Fruit fly (Drosophila melanogaster) whole organism, wandering third instar larva: ENCODE data around the gene Had1.
A peak's percentile ranks its signal among the peaks of the same experiment; 100 is the strongest.

ENCODE experiments used
- Abd-B ChIP-seq: fragments of >200 bp; optimal IDR thresholded peaks from 2 replicates; lab custom pipeline; 2017; ENCODE audit warnings: missing biosample characterization, missing genetic modification characterization
- CG32264 ChIP-seq: fragments of 200-800 bp; sonication (Bioruptor generic); optimal IDR thresholded peaks from 2 replicates; lab custom pipeline; 2016; ENCODE audit warnings: missing biosample characterization, missing genetic modification characterization
- CG9705 ChIP-seq: fragments of 200-800 bp; sonication (Bioruptor generic); optimal IDR thresholded peaks from 2 replicates; lab custom pipeline; 2018; ENCODE audit warnings: missing biosample characterization, mild to moderate bottlenecking, missing genetic modification characterization
- CrebA ChIP-seq: fragments of 200-800 bp; sonication (Bioruptor generic); optimal IDR thresholded peaks from 2 replicates; lab custom pipeline; 2016; ENCODE audit warnings: missing biosample characterization, mild to moderate bottlenecking, missing genetic modification characterization, borderline replicate concordance
- Dfd ChIP-seq: fragments of >200 bp; optimal IDR thresholded peaks from 2 replicates; lab custom pipeline; 2017; ENCODE audit warnings: missing biosample characterization, missing genetic modification characterization
- Dif ChIP-seq: fragments of 200-275, 200-300 bp; sonication (Bioruptor generic); optimal IDR thresholded peaks from 2 replicates; lab custom pipeline; 2018; ENCODE audit warnings: missing biosample characterization, missing genetic modification characterization; ENCODE audit not compliant: partially characterized antibody
- GATAd ChIP-seq: sonication (Bioruptor generic); optimal IDR thresholded peaks from 2 replicates; lab custom pipeline; 2016; ENCODE audit warnings: missing biosample characterization, missing genetic modification characterization
- HLH106 ChIP-seq: fragments of 200-800 bp; optimal IDR thresholded peaks from 3 replicates; lab custom pipeline; 2019; ENCODE audit warnings: missing biosample characterization, mild to moderate bottlenecking, missing genetic modification characterization, moderate library complexity
- Hnf4 ChIP-seq: fragments of 200-800 bp; sonication (Bioruptor generic); optimal IDR thresholded peaks from 2 replicates; lab custom pipeline; 2016; ENCODE audit warnings: missing biosample characterization, mild to moderate bottlenecking, missing genetic modification characterization
- Hr83 ChIP-seq: fragments of 200-300 bp; sonication (Bioruptor generic); optimal IDR thresholded peaks from 2 replicates; lab custom pipeline; 2016; ENCODE audit warnings: missing biosample characterization, mild to moderate bottlenecking, missing genetic modification characterization, moderate library complexity; ENCODE audit not compliant: poor library complexity, severe bottlenecking
- Jra ChIP-seq: sonication (Bioruptor generic); optimal IDR thresholded peaks from 2 replicates; lab custom pipeline; 2016; ENCODE audit warnings: missing biosample characterization, missing genetic modification characterization
- Mio ChIP-seq: sonication (Bioruptor generic); optimal IDR thresholded peaks from 2 replicates; lab custom pipeline; 2016; ENCODE audit warnings: missing biosample characterization, missing genetic modification characterization
- Myc ChIP-seq: fragments of >200 bp; optimal IDR thresholded peaks from 2 replicates; lab custom pipeline; 2017
- N ChIP-seq: fragments of >200 bp; optimal IDR thresholded peaks from 2 replicates; lab custom pipeline; 2018; ENCODE audit warnings: missing biosample characterization, missing external identifiers, missing genetic modification characterization
- OdsH ChIP-seq: fragments of 200-800 bp; sonication (Bioruptor generic); optimal IDR thresholded peaks from 2 replicates; lab custom pipeline; 2016; ENCODE audit warnings: missing biosample characterization, mild to moderate bottlenecking, missing genetic modification characterization
- Rel ChIP-seq, 2 experiments: fragments of 200-800 bp; sonication (Bioruptor generic) in 1 of 2; optimal IDR thresholded peaks; 2 replicates in 1 of 2; 3 replicates in 1 of 2; lab custom pipeline; 2016 to 2019; ENCODE audit warnings: mild to moderate bottlenecking in 2 of 2, missing biosample characterization in 2 of 2, missing genetic modification characterization in 2 of 2, moderate library complexity in 1 of 2
- Sp1 ChIP-seq: fragments of 200-800 bp; sonication (Bioruptor generic); optimal IDR thresholded peaks from 3 replicates; lab custom pipeline; 2019; ENCODE audit warnings: missing biosample characterization, mild to moderate bottlenecking, missing genetic modification characterization, moderate library complexity
- Vsx2 ChIP-seq: fragments of 200-300, 225-300 bp; sonication (Bioruptor generic); optimal IDR thresholded peaks from 2 replicates; lab custom pipeline; 2018; ENCODE audit warnings: missing biosample characterization, missing genetic modification characterization; ENCODE audit not compliant: partially characterized antibody
- br ChIP-seq: fragments of 200-800 bp; sonication (Bioruptor generic); optimal IDR thresholded peaks from 2 replicates; lab custom pipeline; 2016; ENCODE audit warnings: missing biosample characterization, missing genetic modification characterization
- brk ChIP-seq: fragments of 200-800 bp; sonication (Bioruptor generic); optimal IDR thresholded peaks from 2 replicates; lab custom pipeline; 2016; ENCODE audit warnings: missing biosample characterization, mild to moderate bottlenecking, missing genetic modification characterization
- dl ChIP-seq, 2 experiments: fragments of 175-275, 200-275 bp in 1 of 2; fragments of 200-275 bp in 1 of 2; sonication (Bioruptor generic); optimal IDR thresholded peaks; lab custom pipeline; 2018; ENCODE audit warnings: mild to moderate bottlenecking in 2 of 2, missing biosample characterization in 2 of 2, missing genetic modification characterization in 2 of 2, moderate library complexity in 2 of 2; ENCODE audit not compliant: partially characterized antibody in 2 of 2, insufficient read depth in 1 of 2
- dsf ChIP-seq: sonication (Bioruptor generic); optimal IDR thresholded peaks from 2 replicates; lab custom pipeline; 2016; ENCODE audit warnings: missing biosample characterization, missing genetic modification characterization, borderline replicate concordance
- ey ChIP-seq: fragments of 200-800 bp; sonication (Bioruptor generic); optimal IDR thresholded peaks from 2 replicates; lab custom pipeline; 2016; ENCODE audit warnings: missing biosample characterization, missing genetic modification characterization
- foxo ChIP-seq, 2 experiments: fragments of 200-800 bp; sonication (Bioruptor generic); optimal IDR thresholded peaks; 2 replicates in 1 of 2; 3 replicates in 1 of 2; lab custom pipeline; 2016 to 2017; ENCODE audit warnings: missing biosample characterization in 2 of 2, missing genetic modification characterization in 2 of 2
- fru ChIP-seq: fragments of 200-800 bp; sonication (Bioruptor generic); optimal IDR thresholded peaks from 3 replicates; lab custom pipeline; 2016; ENCODE audit warnings: missing biosample characterization, mild to moderate bottlenecking, missing genetic modification characterization
- h ChIP-seq: fragments of 200-800 bp; sonication (Bioruptor generic); optimal IDR thresholded peaks from 3 replicates; lab custom pipeline; 2016; ENCODE audit warnings: missing biosample characterization, mild to moderate bottlenecking, missing genetic modification characterization
- jim ChIP-seq: fragments of 175-275, 200-325 bp; sonication (Bioruptor generic); optimal IDR thresholded peaks from 2 replicates; lab custom pipeline; 2016; ENCODE audit warnings: missing biosample characterization, mild to moderate bottlenecking, missing genetic modification characterization
- lola ChIP-seq: fragments of >200 bp; optimal IDR thresholded peaks from 2 replicates; lab custom pipeline; 2017; ENCODE audit warnings: missing biosample characterization, missing genetic modification characterization
- pan ChIP-seq: fragments of >200 bp; optimal IDR thresholded peaks from 2 replicates; lab custom pipeline; 2017
- psq ChIP-seq: fragments of 200-800 bp; sonication (Bioruptor generic); optimal IDR thresholded peaks from 3 replicates; lab custom pipeline; 2017; ENCODE audit warnings: missing biosample characterization, mild to moderate bottlenecking, missing genetic modification characterization, moderate library complexity
- rgr ChIP-seq: fragments of 200-800 bp; sonication (Bioruptor generic); optimal IDR thresholded peaks from 3 replicates; lab custom pipeline; 2016; ENCODE audit warnings: missing biosample characterization, mild to moderate bottlenecking, missing genetic modification characterization
- sage ChIP-seq: fragments of 200-800 bp; sonication (Bioruptor generic); optimal IDR thresholded peaks from 2 replicates; lab custom pipeline; 2016; ENCODE audit warnings: missing biosample characterization, mild to moderate bottlenecking, missing genetic modification characterization
- sv ChIP-seq: fragments of 200-800 bp; sonication (Bioruptor generic); optimal IDR thresholded peaks from 3 replicates; lab custom pipeline; 2016; ENCODE audit warnings: missing biosample characterization, missing genetic modification characterization
- usp ChIP-seq: fragments of >200 bp; optimal IDR thresholded peaks from 2 replicates; lab custom pipeline; 2017; ENCODE audit warnings: missing biosample characterization, missing genetic modification characterization
- woc ChIP-seq: sonication (Bioruptor generic); optimal IDR thresholded peaks from 2 replicates; lab custom pipeline; 2016; ENCODE audit warnings: missing biosample characterization, mild to moderate bottlenecking, missing genetic modification characterization

Gene Had1

DNA sequence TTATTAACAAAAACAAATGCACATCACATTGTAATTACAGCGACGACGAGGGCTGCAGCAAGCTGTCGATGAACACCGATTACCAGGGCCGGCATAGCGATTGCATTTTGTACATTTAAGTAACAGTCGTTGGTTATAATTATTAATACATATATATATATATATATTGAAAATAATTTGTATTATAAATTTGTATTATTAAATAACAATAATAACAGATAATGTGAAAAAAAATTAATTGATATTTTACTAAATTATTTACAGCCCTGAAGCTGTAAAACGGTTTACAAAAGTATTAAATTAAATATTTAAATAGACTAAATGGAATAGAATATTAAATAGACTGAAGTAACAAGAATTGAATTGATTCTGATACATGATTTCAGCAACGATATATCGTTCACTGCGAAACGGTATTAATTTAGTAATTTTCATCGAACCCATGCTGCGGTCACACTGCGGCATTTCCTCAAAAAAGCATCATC lies 32.6 kb downstream of the Had1 start, which contains the start of the genes kat80 and Prosalpha4:
Gene kat80, minus strand, starts transcription at position 327 of the 485 bp plus-strand sequence.
Gene Prosalpha4, plus strand, starts transcription at position 417 of the 485 bp plus-strand sequence.
- TF ChIP-seq Mio (GFP tag; lab: Kevin White, UChicago) (no peak), GATAd (GFP tag; lab: Kevin White, UChicago) (no peak), lola (GFP tag; lab: Kevin White, UChicago) (no peak), Dif (GFP tag; lab: Kevin White, UChicago) (no peak), HLH106 (tag; lab: Kevin White, UChicago) (peak; percentile 57), psq (GFP tag; lab: Kevin White, UChicago) (peak; percentile 21), N (GFP tag; lab: Kevin White, UChicago) (no peak), sv (peak; percentile 10), fru (GFP tag; lab: Kevin White, UChicago) (peak; percentile 29), sage (GFP tag; lab: Kevin White, UChicago) (no peak), CrebA (GFP tag; lab: Kevin White, UChicago) (no peak), woc (GFP tag; lab: Kevin White, UChicago) (peak; percentile 23), Hnf4 (GFP tag; lab: Kevin White, UChicago) (peak; percentile 1), Myc (lab: Kevin White, UChicago) (peak; percentile 1), ey (GFP tag; lab: Kevin White, UChicago) (no peak), pan (lab: Kevin White, UChicago) (no peak), Abd-B (no peak), Dfd (GFP tag; lab: Kevin White, UChicago) (no peak), Sp1 (peak; percentile 36), OdsH (GFP tag; lab: Kevin White, UChicago) (no peak), dl (GFP tag; optimal IDR thresholded peaks at IDR 0.05; lab: Kevin White, UChicago; ENCODE audit: insufficient read depth in 1 of 2, partially characterized antibody in 2 of 2) (no peak), foxo (GFP tag; optimal IDR thresholded peaks at IDR 0.05; lab: Kevin White, UChicago) (peak in 1 of 2 experiments; percentile 75)

DNA sequence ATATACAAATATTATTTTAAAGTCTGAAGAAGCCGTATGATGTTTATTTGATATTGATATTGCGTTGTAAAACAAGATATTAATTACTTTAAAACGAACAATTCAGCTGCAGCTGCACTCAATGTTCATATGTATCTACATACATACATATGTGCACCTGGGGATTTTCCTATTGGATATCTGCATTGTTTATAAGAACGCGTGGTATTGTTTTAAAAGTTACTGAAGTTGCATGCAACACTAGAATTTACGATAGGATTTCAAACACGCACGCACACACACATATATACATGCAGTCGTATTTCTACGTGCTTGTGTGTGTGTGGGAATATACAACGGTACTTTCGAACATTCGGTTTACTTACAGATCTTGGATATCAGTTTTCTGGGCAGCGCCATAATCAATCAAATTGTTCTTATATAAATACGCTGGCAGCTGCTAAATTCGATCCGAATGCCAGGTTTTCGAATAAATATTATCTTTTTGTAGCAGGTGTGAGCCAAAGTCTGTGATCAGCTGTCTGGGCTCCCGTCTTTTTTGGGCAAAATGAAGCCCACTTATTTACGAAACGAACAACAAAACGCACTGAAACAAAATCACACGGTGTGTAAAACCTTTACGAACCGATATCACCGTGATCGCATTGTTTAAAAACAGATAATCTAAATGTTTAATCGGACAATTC lies 33.2 kb downstream of the Had1 start:
- no peak for TF ChIP-seq Abd-B
- TF ChIP-seq N (GFP tag; lab: Kevin White, UChicago): no peak
- no peak for TF ChIP-seq sv
- no peak for TF ChIP-seq Dfd (GFP tag; lab: Kevin White, UChicago)
- no peak for TF ChIP-seq sage (GFP tag; lab: Kevin White, UChicago)
- no peak for TF ChIP-seq psq (GFP tag; lab: Kevin White, UChicago)
- TF ChIP-seq Hr83 (GFP tag; lab: Kevin White, UChicago): no peak
- TF ChIP-seq Vsx2: no peak
- no peak for TF ChIP-seq CG32264 (GFP tag; lab: Kevin White, UChicago)
- TF ChIP-seq dsf (GFP tag; lab: Kevin White, UChicago): no peak
- TF ChIP-seq brk (GFP tag; lab: Kevin White, UChicago): no peak
- TF ChIP-seq foxo (GFP tag; optimal IDR thresholded peaks at IDR 0.05; lab: Kevin White, UChicago): no peak

- TF ChIP-seq jim (GFP tag; lab: Kevin White, UChicago) (no peak), HLH106 (tag; lab: Kevin White, UChicago) (peak; percentile 43), h (GFP tag; lab: Kevin White, UChicago) (peak; percentile 64), rgr (GFP tag; lab: Kevin White, UChicago) (peak; percentile 66), sv (peak; percentile 19), OdsH (GFP tag; lab: Kevin White, UChicago) (peak; percentile 30), N (GFP tag; lab: Kevin White, UChicago) (no peak), Hnf4 (GFP tag; lab: Kevin White, UChicago) (peak; percentile 88), Hr83 (GFP tag; lab: Kevin White, UChicago) (peak; percentile 66), br (GFP tag; lab: Kevin White, UChicago) (peak; percentile 40), usp (GFP tag; lab: Kevin White, UChicago) (no peak), foxo (GFP tag; optimal IDR thresholded peaks at IDR 0.05; lab: Kevin White, UChicago) (peak in 1 of 2 experiments; percentile 67), Jra (GFP tag; lab: Kevin White, UChicago) (peak; percentile 31), GATAd (GFP tag; lab: Kevin White, UChicago) (no peak), CG9705 (peak; percentile 37), ey (GFP tag; lab: Kevin White, UChicago) (peak; percentile 23), Rel (GFP tag; optimal IDR thresholded peaks at IDR 0.05; lab: Kevin White, UChicago) (no peak), Rel (tag; optimal IDR thresholded peaks at IDR 0.05; lab: Kevin White, UChicago) (peak; percentile 56), sage (GFP tag; lab: Kevin White, UChicago) (no peak), Sp1 (peak; percentile 43), psq (GFP tag; lab: Kevin White, UChicago) (peak; percentile 35), fru (GFP tag; lab: Kevin White, UChicago) (peak; percentile 39), Myc (lab: Kevin White, UChicago) (peak; percentile 44)
These were observed 37.7 kb downstream of the Had1 start, which contains the start of gene Mfe2 for dm6 chrX:16270795-16271194. TSS of gene Mfe2 (plus strand) at chrX:16270951.
